Worm (Caenorhabditis elegans) whole organism, mixed stage, embryonic: Measurements from ENCODE around the gene dhgd-1.
A peak's percentile ranks its signal among the peaks of the same experiment; 100 is the strongest.
"Not testable (repeated sequence)": the region's sequence is repeated elsewhere in the genome, so short reads cannot be mapped to it uniquely, and the experiment has no call there.

Source experiments
- M03D4.4 ChIP-seq: sonication (generic microtip); optimal IDR thresholded peaks from 2 replicates; lab custom pipeline; 2017; ENCODE audit warnings: mild to moderate bottlenecking, missing genetic modification characterization, missing compliant biosample characterization
- blmp-1 ChIP-seq: fragments of 150-350 bp; optimal IDR thresholded peaks from 2 replicates; lab custom pipeline; 2014; ENCODE audit warnings: missing biosample characterization, missing genetic modification characterization
- ceh-39 ChIP-seq: fragments of 150-350 bp; optimal IDR thresholded peaks from 2 replicates; lab custom pipeline; 2014; ENCODE audit warnings: missing biosample characterization, missing genetic modification characterization
- ceh-43 ChIP-seq: fragments of 200-800 bp; sonication (Bioruptor generic); optimal IDR thresholded peaks from 2 replicates; lab custom pipeline; 2018; ENCODE audit warnings: mild to moderate bottlenecking, missing genetic modification characterization, moderate library complexity, missing compliant biosample characterization
- ceh-83 ChIP-seq: fragments of 200-800 bp; sonication (Bioruptor generic); optimal IDR thresholded peaks from 2 replicates; lab custom pipeline; 2018; ENCODE audit warnings: mild to moderate bottlenecking, missing genetic modification characterization, missing compliant biosample characterization
- ces-1 ChIP-seq: fragments of 150-350 bp; optimal IDR thresholded peaks from 2 replicates; lab custom pipeline; 2014; ENCODE audit warnings: missing biosample characterization, missing genetic modification reagents, missing genetic modification characterization
- cnd-1 ChIP-seq: fragments of 200-800 bp; sonication (Bioruptor generic); optimal IDR thresholded peaks from 2 replicates; lab custom pipeline; 2018; ENCODE audit warnings: mild to moderate bottlenecking, missing genetic modification characterization, missing compliant biosample characterization
- drap-1 ChIP-seq: fragments of 200-800 bp; sonication (Bioruptor generic); optimal IDR thresholded peaks from 3 replicates; lab custom pipeline; 2018; ENCODE audit warnings: mild to moderate bottlenecking, missing genetic modification characterization, missing compliant biosample characterization
- elt-1 ChIP-seq: sonication (generic microtip); optimal IDR thresholded peaks from 2 replicates; lab custom pipeline; 2017; ENCODE audit warnings: missing genetic modification characterization, mild to moderate bottlenecking, missing compliant biosample characterization, antibody characterized with exemption, moderate library complexity, borderline replicate concordance; ENCODE audit not compliant: insufficient read depth
- elt-3 ChIP-seq: fragments of 150-350 bp; optimal IDR thresholded peaks from 2 replicates; lab custom pipeline; 2014; ENCODE audit warnings: missing biosample characterization, missing genetic modification characterization
- flh-1 ChIP-seq: fragments of 200-800 bp; sonication (Bioruptor generic); optimal IDR thresholded peaks from 2 replicates; lab custom pipeline; 2018; ENCODE audit warnings: mild to moderate bottlenecking, missing genetic modification characterization, moderate library complexity, missing compliant biosample characterization
- ham-2 ChIP-seq: fragments of 200-800 bp; sonication (Bioruptor generic); optimal IDR thresholded peaks from 2 replicates; lab custom pipeline; 2018; ENCODE audit warnings: mild to moderate bottlenecking, missing genetic modification characterization, missing compliant biosample characterization
- lsy-2 ChIP-seq: fragments of 150-350 bp; optimal IDR thresholded peaks from 2 replicates; lab custom pipeline; 2014; ENCODE audit warnings: missing biosample characterization, missing genetic modification characterization
- mab-5 ChIP-seq: fragments of 150-350 bp; optimal IDR thresholded peaks from 2 replicates; lab custom pipeline; 2014; ENCODE audit warnings: missing biosample characterization, missing genetic modification characterization
- mls-2 ChIP-seq: sonication (generic microtip); optimal IDR thresholded peaks from 2 replicates; lab custom pipeline; 2016; ENCODE audit warnings: mild to moderate bottlenecking, missing genetic modification characterization, moderate library complexity, missing compliant biosample characterization
- nhr-12 ChIP-seq: fragments of 150-350 bp; optimal IDR thresholded peaks from 2 replicates; lab custom pipeline; 2014; ENCODE audit warnings: missing biosample characterization, missing genetic modification characterization
- nhr-2 ChIP-seq: fragments of 150-350 bp; optimal IDR thresholded peaks from 2 replicates; lab custom pipeline; 2014; ENCODE audit warnings: missing biosample characterization, missing genetic modification characterization
- nhr-237 ChIP-seq: fragments of 150-350 bp; optimal IDR thresholded peaks from 2 replicates; lab custom pipeline; 2014; ENCODE audit warnings: missing biosample characterization, missing genetic modification characterization
- nhr-28 ChIP-seq: fragments of 150-350 bp; optimal IDR thresholded peaks from 2 replicates; lab custom pipeline; 2014; ENCODE audit warnings: missing biosample characterization, missing genetic modification characterization
- pha-4 ChIP-seq: fragments of 150-350 bp; optimal IDR thresholded peaks from 2 replicates; lab custom pipeline; 2018; ENCODE audit warnings: missing biosample characterization, missing genetic modification reagents, missing genetic modification characterization
- sem-2 ChIP-seq: fragments of 200-800 bp; sonication (Bioruptor generic); optimal IDR thresholded peaks from 2 replicates; lab custom pipeline; 2018; ENCODE audit warnings: mild to moderate bottlenecking, missing genetic modification characterization, missing compliant biosample characterization
- snpc-4 ChIP-seq: fragments of 150-350 bp; optimal IDR thresholded peaks from 2 replicates; lab custom pipeline; 2014; ENCODE audit warnings: missing biosample characterization, missing genetic modification characterization
- sptf-1 ChIP-seq: sonication (generic microtip); optimal IDR thresholded peaks from 2 replicates; lab custom pipeline; 2017; ENCODE audit warnings: mild to moderate bottlenecking, missing genetic modification characterization, moderate library complexity, missing compliant biosample characterization
- tbx-8 ChIP-seq: fragments of 200-800 bp; sonication (Bioruptor generic); optimal IDR thresholded peaks from 2 replicates; lab custom pipeline; 2018; ENCODE audit warnings: mild to moderate bottlenecking, missing genetic modification characterization, moderate library complexity, missing compliant biosample characterization
- unc-120 ChIP-seq: sonication (generic microtip); optimal IDR thresholded peaks from 2 replicates; lab custom pipeline; 2017; ENCODE audit warnings: missing genetic modification characterization, missing compliant biosample characterization; ENCODE audit not compliant: poor library complexity, severe bottlenecking
- unc-39 ChIP-seq: fragments of 150-350 bp; optimal IDR thresholded peaks from 2 replicates; lab custom pipeline; 2014; ENCODE audit warnings: missing biosample characterization, missing genetic modification characterization
- unc-62 ChIP-seq: fragments of 150-350 bp; optimal IDR thresholded peaks from 2 replicates; lab custom pipeline; 2014; ENCODE audit warnings: missing biosample characterization, missing genetic modification reagents, missing genetic modification characterization
- zip-8 ChIP-seq: fragments of 150-350 bp; optimal IDR thresholded peaks from 2 replicates; lab custom pipeline; 2014; ENCODE audit warnings: missing biosample characterization, missing genetic modification characterization

Gene dhgd-1

DNA sequence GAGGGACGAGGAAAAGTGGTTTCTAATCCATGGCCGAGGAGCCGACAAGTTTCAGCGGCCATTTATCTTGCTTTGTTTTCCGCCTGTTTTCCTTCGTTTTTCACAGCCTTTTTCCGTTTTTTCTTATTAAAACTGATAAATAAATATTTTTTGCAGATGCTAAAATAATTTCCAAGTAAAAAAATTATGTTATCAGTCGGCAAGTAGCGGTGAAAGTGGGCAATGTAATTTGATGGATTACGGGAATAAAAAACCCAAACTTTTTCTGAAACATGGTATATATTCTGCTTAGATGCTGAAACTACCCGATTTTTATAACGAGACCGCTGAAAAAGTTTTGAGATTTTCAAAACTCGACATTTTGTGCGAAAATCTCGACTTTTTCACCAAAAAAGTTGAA, at the start of gene dhgd-1:
dhgd-1 (minus strand) TSS at position 101 of the 400 bp plus-strand sequence.
- not testable (repeated sequence) for TF ChIP-seq ceh-43 (GFP tag; lab: Kevin White, UChicago); elt-1 (tag; lab: Kevin White, UChicago); nhr-2 (tag; lab: Kevin White, UChicago)
- TF ChIP-seq, all 35 proteins: peak for 0; not testable (repeated sequence) for 35

DNA sequence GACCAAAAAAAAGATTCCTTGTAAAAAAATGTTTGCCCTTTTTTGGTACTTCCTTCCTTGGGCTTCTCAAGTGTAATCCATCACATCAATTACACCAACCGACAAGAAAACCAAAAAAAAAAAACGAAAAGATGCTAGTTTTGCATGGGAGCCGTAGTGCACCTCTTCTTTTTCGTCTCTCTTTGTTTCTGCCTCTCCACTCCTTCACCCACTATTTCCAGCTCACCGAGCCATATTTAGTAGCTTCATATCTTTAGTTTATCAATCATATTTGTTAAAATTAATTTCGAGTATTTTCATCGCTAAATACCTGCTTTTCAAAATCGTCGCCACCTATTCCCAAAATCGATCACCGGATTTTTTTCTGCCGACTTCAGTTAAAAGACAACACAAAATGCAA, 48.8 kb upstream of the dhgd-1 start, which contains the start of gene F07A11.4:
F07A11.4 (plus strand) TSS at position 301 of the 400 bp plus-strand sequence.
- TF ChIP-seq pha-4 (no peak), nhr-2 (tag; lab: Kevin White, UChicago) (no peak), unc-62 (GFP tag; lab: Kevin White, UChicago) (no peak), ces-1 (no peak), unc-120 (tag; lab: Kevin White, UChicago) (peak; percentile 12), flh-1 (no peak), nhr-28 (no peak)

DNA sequence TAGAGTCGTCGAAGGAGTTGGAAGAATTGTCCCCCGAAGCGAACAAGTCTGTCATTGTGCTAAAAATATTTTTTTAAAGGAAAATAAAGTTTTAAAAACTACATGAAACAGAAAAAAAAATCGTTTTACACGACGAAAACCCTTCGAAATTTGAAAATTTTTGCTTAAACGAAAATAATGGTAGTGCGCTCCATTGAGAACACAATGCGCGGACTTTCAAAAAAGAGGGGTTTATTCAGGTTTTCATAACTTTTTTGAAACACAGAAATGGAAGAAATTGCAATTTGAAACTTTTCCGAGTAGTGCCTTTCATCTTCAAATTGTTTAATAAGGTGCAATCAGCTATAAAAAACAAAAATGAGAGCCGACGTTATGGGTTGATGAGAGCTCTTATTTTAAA, 47.9 kb upstream of the dhgd-1 start, which contains the start of gene npp-5:
npp-5 (minus strand) TSS at position 59 of the 400 bp plus-strand sequence.
- peak; percentile 27 for TF ChIP-seq lsy-2 (tag; lab: Kevin White, UChicago)
- no peak for TF ChIP-seq blmp-1 (tag; lab: Kevin White, UChicago)

DNA sequence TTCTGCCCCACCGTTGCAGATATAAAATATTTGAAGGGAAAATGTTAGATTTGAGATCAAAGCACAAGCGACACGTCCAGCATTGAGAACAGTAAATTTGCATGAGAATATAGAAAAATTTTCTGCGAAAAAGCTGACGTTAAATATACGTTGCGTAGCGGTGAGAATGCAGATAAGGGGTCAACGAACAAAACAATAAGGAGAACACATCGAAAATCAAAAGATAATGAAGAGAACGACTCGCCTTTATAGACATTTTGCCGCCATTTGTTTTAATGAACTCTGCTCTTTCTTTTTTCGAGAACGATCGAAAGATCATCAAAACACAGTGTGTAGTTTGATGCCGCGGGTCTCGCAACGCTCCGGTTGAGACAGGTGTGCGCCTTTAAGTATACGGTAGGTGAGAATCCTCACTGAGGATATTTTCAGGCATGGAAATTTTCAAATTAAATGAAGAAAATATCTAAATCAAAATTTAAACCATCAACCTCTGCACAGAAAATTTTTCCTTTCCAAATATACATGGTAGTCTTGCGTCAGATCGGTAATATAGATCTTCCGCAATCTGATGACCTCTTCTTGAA, 44.4 kb upstream of the dhgd-1 start:
- TF ChIP-seq elt-3 = no peak
- no peak for TF ChIP-seq mls-2 (tag; lab: Kevin White, UChicago)
- no peak for TF ChIP-seq cnd-1
- TF ChIP-seq ceh-43 (GFP tag; lab: Kevin White, UChicago) = no peak
- no peak for TF ChIP-seq sptf-1

ce11 chrII:11595368-11595996, 43.6 kb upstream of the dhgd-1 start, which contains the start of gene gfat-1:
Gene gfat-1 (minus strand): TSS chrII:11595418.
- TF ChIP-seq unc-39 (tag; lab: Kevin White, UChicago) (no peak), unc-62 (GFP tag; lab: Kevin White, UChicago) (no peak), drap-1 (GFP tag; lab: Kevin White, UChicago) (no peak), elt-1 (tag; lab: Kevin White, UChicago) (peak; percentile 26), unc-120 (tag; lab: Kevin White, UChicago) (peak; percentile 78), sem-2 (GFP tag; lab: Kevin White, UChicago) (no peak), pha-4 (no peak), nhr-2 (tag; lab: Kevin White, UChicago) (no peak), elt-3 (no peak), snpc-4 (no peak), nhr-237 (tag; lab: Kevin White, UChicago) (no peak), ceh-83 (GFP tag; lab: Kevin White, UChicago) (no peak), ceh-39 (no peak), tbx-8 (GFP tag; lab: Kevin White, UChicago) (no peak), nhr-28 (no peak), ham-2 (GFP tag; lab: Kevin White, UChicago) (no peak), mls-2 (tag; lab: Kevin White, UChicago) (no peak), zip-8 (tag; lab: Kevin White, UChicago) (no peak)

ce11 chrII:11592023-11592422, 40.1 kb upstream of the dhgd-1 start, which contains the start of gene F07A11.1:
Gene F07A11.1 (minus strand): TSS chrII:11592123.
- no peak for TF ChIP-seq nhr-12 (tag; lab: Kevin White, UChicago)
- TF ChIP-seq M03D4.4 (tag; lab: Kevin White, UChicago) = no peak
- no peak for TF ChIP-seq unc-120 (tag; lab: Kevin White, UChicago)
- TF ChIP-seq tbx-8 (GFP tag; lab: Kevin White, UChicago) = no peak
- no peak for TF ChIP-seq ham-2 (GFP tag; lab: Kevin White, UChicago)
- no peak for TF ChIP-seq blmp-1 (tag; lab: Kevin White, UChicago)
- no peak for TF ChIP-seq nhr-2 (tag; lab: Kevin White, UChicago)
- no peak for TF ChIP-seq mab-5
- no peak for TF ChIP-seq cnd-1
